Fruit fly (Drosophila melanogaster) whole organism: ENCODE data around the gene skd.

Experiments
- CG8478 ChIP-seq: fragments of >200 bp; optimal IDR thresholded peaks from 2 replicates; lab custom pipeline; 2018; ENCODE audit warnings: inconsistent platforms
- Dll ChIP-seq: fragments of >200 bp; optimal IDR thresholded peaks from 2 replicates; lab custom pipeline; 2017
- EcR ChIP-seq, 2 experiments: fragments of >200 bp; optimal IDR thresholded peaks; 2 replicates each; lab custom pipeline; 2017; ENCODE audit warnings: missing biosample characterization in 2 of 2, missing genetic modification characterization in 2 of 2, missing genetic modification reagents in 2 of 2
- pan ChIP-seq: fragments of >200 bp; optimal IDR thresholded peaks from 2 replicates; lab custom pipeline; 2017
- psq ChIP-seq: fragments of >200 bp; optimal IDR thresholded peaks from 2 replicates; lab custom pipeline; 2017
- usp ChIP-seq: fragments of >200 bp; optimal IDR thresholded peaks from 2 replicates; lab custom pipeline; 2017; ENCODE audit warnings: missing biosample characterization, missing genetic modification characterization, mixed read lengths

dm6 chr3L:20988862-20989261 lies 38.4 kb downstream of the skd start:
- TF ChIP-seq pan (lab: Kevin White, UChicago): no peak
- no peak for TF ChIP-seq CG8478 (lab: Kevin White, UChicago)
- TF ChIP-seq EcR (GFP tag; optimal IDR thresholded peaks at IDR 0.05; lab: Kevin White, UChicago): no peak
- no peak for TF ChIP-seq Dll (lab: Kevin White, UChicago)
- TF ChIP-seq psq (lab: Kevin White, UChicago): no peak
- TF ChIP-seq usp: no peak
